Fruit fly (Drosophila melanogaster): ENCODE results near the gene Npc2c.
A peak's percentile ranks its signal among the peaks of the same experiment; 100 is the strongest.

Gene Npc2c

DNA sequence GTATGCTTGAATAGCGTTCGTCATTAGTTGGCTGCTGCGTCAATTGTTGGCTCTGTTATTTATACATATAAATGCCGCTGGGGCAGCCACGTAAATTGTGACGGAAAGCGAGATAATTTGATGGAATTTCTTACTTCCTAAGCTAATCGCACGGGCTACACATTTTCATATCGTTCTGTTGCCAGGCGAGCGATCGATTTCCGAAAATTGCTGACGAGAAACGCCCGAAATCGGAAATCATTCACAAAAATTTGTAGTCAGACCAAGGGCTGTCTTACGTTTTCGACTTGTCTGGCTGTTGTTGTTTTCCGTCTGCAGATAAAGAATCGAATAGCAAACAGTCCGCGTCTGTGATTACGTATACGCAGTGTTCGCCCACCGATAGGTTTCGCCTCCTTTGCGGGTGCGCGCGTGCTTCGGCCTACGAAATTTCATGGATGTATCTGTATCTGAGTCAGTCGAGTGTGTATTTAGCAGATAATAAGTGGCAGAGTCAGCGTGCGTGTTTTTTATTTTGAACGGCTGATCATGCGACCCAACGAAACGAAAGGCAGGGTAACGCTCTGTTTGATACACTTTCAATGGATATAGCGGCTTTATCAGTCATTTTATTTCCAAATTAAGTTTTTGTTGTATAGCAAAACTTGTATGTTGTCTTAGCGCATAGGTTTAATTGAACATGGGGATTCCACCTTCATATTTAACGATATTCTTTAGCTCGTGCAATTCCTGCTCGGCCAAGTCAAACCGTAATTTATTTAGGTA, 37.7 kb downstream of the Npc2c start (continued):
- TF ChIP-seq hb (GFP tag; IDR thresholded peaks at IDR 0.05; ENCODE audit: partially characterized antibody) (no peak), ro (GFP tag; IDR thresholded peaks at IDR 0.05) (no peak), CG7839 (tag; optimal IDR thresholded peaks at IDR 0.05) (peak; percentile 76), stc (GFP tag; IDR thresholded peaks at IDR 0.05) (peak; percentile 56; the same call in 1 of the 2 replicates), CG4328 (GFP tag; optimal IDR thresholded peaks at IDR 0.05) (peak; percentile 57), ranshi (GFP tag; IDR thresholded peaks at IDR 0.05) (peak; percentile 60; the same call in 1 of the 2 replicates), Dp (GFP tag; optimal IDR thresholded peaks at IDR 0.05) (no peak), sc (optimal IDR thresholded peaks at IDR 0.05) (no peak), sc (GFP tag; optimal IDR thresholded peaks at IDR 0.05) (no peak), CG15269 (tag; optimal IDR thresholded peaks at IDR 0.05) (peak; percentile 82), pfk (GFP tag; optimal IDR thresholded peaks at IDR 0.05) (peak; percentile 17), inv (GFP tag; IDR thresholded peaks at IDR 0.05; ENCODE audit: partially characterized antibody) (no peak), Rx (GFP tag; IDR thresholded peaks at IDR 0.05) (peak; percentile 61), sr (GFP tag; IDR thresholded peaks at IDR 0.05) (peak; percentile 56; the same call in 1 of the 3 replicates), kah (GFP tag; optimal IDR thresholded peaks at IDR 0.05) (no peak), odd (GFP tag; optimal IDR thresholded peaks at IDR 0.05) (peak; percentile 62), Rfx (GFP tag; IDR thresholded peaks at IDR 0.05) (peak; percentile 86), NK7.1 (GFP tag; optimal IDR thresholded peaks at IDR 0.05) (no peak), CG4707 (GFP tag; optimal IDR thresholded peaks at IDR 0.05) (no peak), corto (GFP tag; optimal IDR thresholded peaks at IDR 0.05) (no peak), slou (GFP tag; optimal IDR thresholded peaks at IDR 0.05) (no peak), her (GFP tag; optimal IDR thresholded peaks at IDR 0.05) (peak; percentile 66), prd (optimal IDR thresholded peaks at IDR 0.05) (no peak), prd (GFP tag; IDR thresholded peaks at IDR 0.05) (peak; percentile 70), C15 (GFP tag; IDR thresholded peaks at IDR 0.05) (no peak), CG30403 (GFP tag; optimal IDR thresholded peaks at IDR 0.05) (peak; percentile 71), CG7556 (GFP tag; optimal IDR thresholded peaks at IDR 0.05) (peak; percentile 75), fd96Cb (tag; optimal IDR thresholded peaks at IDR 0.05) (peak; percentile 58), hbn (GFP tag; IDR thresholded peaks at IDR 0.05; ENCODE audit: partially characterized antibody) (no peak), lbe (GFP tag; optimal IDR thresholded peaks at IDR 0.05) (no peak), CG3281 (GFP tag; optimal IDR thresholded peaks at IDR 0.05) (peak; percentile 84), hth (optimal IDR thresholded peaks at IDR 0.05) (no peak), CG2199 (GFP tag; IDR thresholded peaks at IDR 0.05) (peak; percentile 69; the same call in 1 of the 3 replicates), Hand (GFP tag; optimal IDR thresholded peaks at IDR 0.05) (peak; percentile 56), CG11093 (GFP tag; IDR thresholded peaks at IDR 0.05) (no peak), CG11247 (GFP tag; IDR thresholded peaks at IDR 0.05) (0 out of 2 replicates have a peak, but pooled peaks have one; percentile 45), Eip74EF (GFP tag; optimal IDR thresholded peaks at IDR 0.05) (peak in 1 of 2 experiments; percentile 80), Hsf (GFP tag; optimal IDR thresholded peaks at IDR 0.05) (peak; percentile 57), vnd (GFP tag; IDR thresholded peaks at IDR 0.05; ENCODE audit: partially characterized antibody) (no peak; the same call in 2 of the 3 replicates), CG10366 (GFP tag; IDR thresholded peaks at IDR 0.05) (peak; percentile 42; the same call in 1 of the 2 replicates), CG7963 (GFP tag; IDR thresholded peaks at IDR 0.05; ENCODE audit: partially characterized antibody) (no peak), Lhr (GFP tag; optimal IDR thresholded peaks at IDR 0.05) (no peak), Poxn (GFP tag; IDR thresholded peaks at IDR 0.05) (no peak), bowl (GFP tag; IDR thresholded peaks at IDR 0.05) (0 out of 2 replicates have a peak, but pooled peaks have one; percentile 13), ssp (GFP tag; IDR thresholded peaks at IDR 0.05) (no peak), Sry-δ (GFP tag; optimal IDR thresholded peaks at IDR 0.05) (no peak), Abd-B (GFP tag; optimal IDR thresholded peaks at IDR 0.05) (no peak), ase (GFP tag; IDR thresholded peaks at IDR 0.05) (peak; percentile 47; the same call in 1 of the 3 replicates), chinmo (GFP tag; IDR thresholded peaks at IDR 0.05; ENCODE audit: partially characterized antibody) (peak; percentile 89; the same call in 3 of the 4 replicates)

All from whole organism, embryonic.